Fruit fly (Drosophila melanogaster): ENCODE measurements around the gene CG8997.

Gene CG8997

DNA sequence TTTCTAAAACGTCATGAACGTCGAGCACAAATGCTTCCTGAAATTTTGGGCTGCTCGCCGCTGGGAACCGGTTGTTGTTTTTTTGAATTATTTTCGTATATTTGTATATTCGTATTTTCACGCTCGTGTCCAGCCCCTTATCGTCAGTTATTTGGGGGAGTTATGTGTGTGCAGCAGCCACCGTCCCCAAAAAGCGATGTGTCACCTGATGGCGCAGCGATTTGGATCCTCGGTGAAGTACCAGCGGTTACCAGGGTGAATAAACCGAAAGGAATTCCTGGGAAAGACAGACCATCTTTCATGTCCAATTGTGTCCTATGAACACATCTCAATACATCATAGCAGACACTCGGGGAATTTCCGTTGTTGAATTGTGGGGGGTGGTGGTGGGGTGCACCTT lies 24.9 kb downstream of the CG8997 start:
- 0 out of 2 replicates have a peak, but pooled peaks have one; percentile 20 for TF ChIP-seq crol (GFP tag; IDR thresholded peaks at IDR 0.05)
- TF ChIP-seq H15 (GFP tag; IDR thresholded peaks at IDR 0.05): no peak

DNA sequence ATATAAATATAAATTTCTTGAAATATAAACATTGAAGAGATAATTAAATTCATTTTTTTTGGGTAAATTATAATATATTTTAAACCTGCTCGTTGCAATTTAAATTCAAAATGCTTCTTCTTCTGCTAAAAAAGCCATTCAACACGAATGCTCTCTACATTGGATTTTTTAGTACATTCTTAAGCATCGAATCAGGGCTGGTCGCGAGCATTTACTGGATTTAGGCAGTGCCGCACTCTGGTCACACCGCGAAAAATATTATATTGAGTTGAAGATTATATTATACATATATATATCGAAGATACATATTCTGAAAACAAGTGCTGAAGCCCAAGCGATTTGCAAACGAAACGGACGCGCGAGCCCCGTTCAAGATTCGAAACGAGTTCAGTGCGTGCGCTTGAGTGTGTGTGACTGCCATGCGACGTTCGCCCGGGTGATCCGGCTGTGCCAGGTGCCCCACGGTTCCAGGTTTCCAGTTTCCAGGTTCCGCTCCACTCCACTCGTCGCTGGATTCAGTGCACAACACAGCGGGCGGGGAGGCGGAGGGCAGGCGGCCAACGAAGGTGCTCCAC lies 31.4 kb downstream of the CG8997 start, which contains the start of gene Sos:
Gene Sos, plus strand, starts transcription at position 213 of the 575 bp plus-strand sequence.
- TF ChIP-seq Atf-2 (GFP tag; optimal IDR thresholded peaks at IDR 0.05) (no peak), CG6765 (GFP tag; optimal IDR thresholded peaks at IDR 0.05) (no peak), Hsf (GFP tag; optimal IDR thresholded peaks at IDR 0.05) (no peak), CG14050 (GFP tag; IDR thresholded peaks at IDR 0.05) (no peak), CG15479 (GFP tag; optimal IDR thresholded peaks at IDR 0.05) (no peak), CG12659 (GFP tag; optimal IDR thresholded peaks at IDR 0.05) (peak; percentile 84), croc (GFP tag; conservative IDR thresholded peaks at IDR 0.05) (no peak), NFAT (GFP tag; IDR thresholded peaks at IDR 0.05) (no peak), chn (GFP tag; optimal IDR thresholded peaks at IDR 0.05) (no peak), Dad (GFP tag; optimal IDR thresholded peaks at IDR 0.05) (no peak), CG11560 (tag; IDR thresholded peaks at IDR 0.05) (peak; percentile 76; the same call in 2 of the 3 replicates), sr (GFP tag; IDR thresholded peaks at IDR 0.05) (no peak), CG3407 (GFP tag; optimal IDR thresholded peaks at IDR 0.05) (no peak), crol (GFP tag; IDR thresholded peaks at IDR 0.05) (no peak), Dek (tag; optimal IDR thresholded peaks at IDR 0.05) (no peak), aop (GFP tag; IDR thresholded peaks at IDR 0.05) (no peak), CG10366 (GFP tag; IDR thresholded peaks at IDR 0.05) (no peak), Stat92E (GFP tag; optimal IDR thresholded peaks at IDR 0.05) (no peak), HmgZ (tag; optimal IDR thresholded peaks at IDR 0.05) (peak; percentile 57), wor (GFP tag; IDR thresholded peaks at IDR 0.05) (no peak), hth (optimal IDR thresholded peaks at IDR 0.05) (no peak), Rfx (GFP tag; IDR thresholded peaks at IDR 0.05) (no peak), GATAe (GFP tag; conservative IDR thresholded peaks at IDR 0.05) (no peak), row (GFP tag; IDR thresholded peaks at IDR 0.05) (peak; percentile 41; the same call in 2 of the 3 replicates), gcm (GFP tag; optimal IDR thresholded peaks at IDR 0.05) (no peak), bowl (GFP tag; IDR thresholded peaks at IDR 0.05) (no peak), CG11695 (GFP tag; IDR thresholded peaks at IDR 0.05) (no peak), CG15601 (tag; optimal IDR thresholded peaks at IDR 0.05) (no peak), CG5180 (GFP tag; optimal IDR thresholded peaks at IDR 0.05) (no peak), Mrtf (GFP tag; IDR thresholded peaks at IDR 0.05) (no peak), CG1647 (GFP tag; optimal IDR thresholded peaks at IDR 0.05) (no peak), CG2116 (GFP tag; optimal IDR thresholded peaks at IDR 0.05) (peak; percentile 38), CG9817 (tag; optimal IDR thresholded peaks at IDR 0.05) (no peak), seq (GFP tag; IDR thresholded peaks at IDR 0.05) (no peak), ab (GFP tag; optimal IDR thresholded peaks at IDR 0.05) (no peak), mam (GFP tag; optimal IDR thresholded peaks at IDR 0.05) (no peak), sc (optimal IDR thresholded peaks at IDR 0.05) (no peak), sc (GFP tag; optimal IDR thresholded peaks at IDR 0.05) (no peak), CG13424 (tag; optimal IDR thresholded peaks at IDR 0.05) (no peak), Side (GFP tag; optimal IDR thresholded peaks at IDR 0.05) (no peak), run (tag; optimal IDR thresholded peaks at IDR 0.05) (no peak), fd102C (GFP tag; optimal IDR thresholded peaks at IDR 0.05) (no peak), en (GFP tag; optimal IDR thresholded peaks at IDR 0.05) (no peak), dpn (GFP tag; optimal IDR thresholded peaks at IDR 0.05) (no peak), CG32532 (GFP tag; IDR thresholded peaks at IDR 0.05) (0 out of 2 replicates have a peak, but pooled peaks have one; percentile 9), caup (GFP tag; optimal IDR thresholded peaks at IDR 0.05; ENCODE audit: severe bottlenecking) (no peak), CG9215 (GFP tag; IDR thresholded peaks at IDR 0.05) (no peak), prd (optimal IDR thresholded peaks at IDR 0.05) (no peak), prd (GFP tag; IDR thresholded peaks at IDR 0.05) (no peak)
